Fruit fly (Drosophila melanogaster) Kc167 (cell line): ENCODE measurements around the gene CG8813.

ENCODE experiments used
- h ChIP-seq: fragments of >200 bp; optimal IDR thresholded peaks from 3 replicates; lab custom pipeline; 2018; ENCODE audit warnings: missing external identifiers
- insv ChIP-seq: fragments of >200 bp; optimal IDR thresholded peaks from 3 replicates; lab custom pipeline; 2018; ENCODE audit warnings: missing external identifiers
- psq ChIP-seq: fragments of >200 bp; optimal IDR thresholded peaks from 2 replicates; lab custom pipeline; 2017; ENCODE audit warnings: missing external identifiers

dm6 chr2L:2864601-2865000 is 4.9 kb upstream of the CG8813 start:
- TF ChIP-seq insv = no peak
- TF ChIP-seq psq (lab: Kevin White, UChicago) = no peak
- no peak for TF ChIP-seq h (lab: Kevin White, UChicago)
